Worm (Caenorhabditis elegans) whole organism, late embryonic: Measurements from ENCODE around the gene cutl-26.

Experiments
- lin-11 ChIP-seq: fragments of 200-800 bp; sonication (Bioruptor generic); optimal IDR thresholded peaks from 2 replicates; lab custom pipeline; 2018; ENCODE audit warnings: mild to moderate bottlenecking, missing genetic modification characterization, missing compliant biosample characterization
- nhr-11 ChIP-seq: fragments of 150-350 bp; optimal IDR thresholded peaks from 2 replicates; lab custom pipeline; 2014; ENCODE audit warnings: missing biosample characterization, missing genetic modification characterization
- pqm-1 ChIP-seq: sonication (generic microtip); optimal IDR thresholded peaks from 2 replicates; lab custom pipeline; 2016; ENCODE audit warnings: missing genetic modification characterization, missing compliant biosample characterization
- rnt-1 ChIP-seq: sonication (generic microtip); optimal IDR thresholded peaks from 2 replicates; lab custom pipeline; 2016; ENCODE audit warnings: missing genetic modification characterization, missing compliant biosample characterization
- sox-4 ChIP-seq: sonication (generic microtip); optimal IDR thresholded peaks from 2 replicates; lab custom pipeline; 2017; ENCODE audit warnings: mild to moderate bottlenecking, missing genetic modification characterization, inconsistent platforms, missing compliant biosample characterization
- tbx-2 ChIP-seq: sonication (generic microtip); optimal IDR thresholded peaks from 2 replicates; lab custom pipeline; 2016; ENCODE audit warnings: missing genetic modification characterization, missing compliant biosample characterization

DNA sequence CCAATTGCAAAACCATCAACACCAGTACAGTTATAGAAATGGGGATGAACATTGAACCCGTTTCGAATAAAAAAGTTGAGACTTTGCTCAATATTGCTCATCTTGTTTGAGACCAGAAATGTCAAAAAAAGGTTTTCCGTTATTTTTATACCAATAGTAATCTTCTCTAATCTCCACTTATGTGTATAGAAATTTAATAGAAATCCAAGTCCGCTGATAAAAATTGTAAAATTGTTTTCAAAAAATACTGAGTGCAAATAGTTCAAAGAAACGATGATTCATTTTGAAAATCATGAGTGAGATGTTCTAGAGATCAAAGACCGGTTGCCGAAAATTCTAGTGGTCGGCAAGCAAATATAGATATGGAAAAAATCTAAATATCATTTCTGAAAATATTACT, 11.8 kb upstream of the cutl-26 start, which contains the start of gene Y55F3C.10:
- TF ChIP-seq lin-11 (tag; lab: Kevin White, UChicago) (no peak), rnt-1 (no peak), sox-4 (tag; lab: Kevin White, UChicago) (no peak), tbx-2 (tag; lab: Kevin White, UChicago) (no peak), pqm-1 (tag; lab: Kevin White, UChicago) (no peak), nhr-11 (no peak)
